Fruit fly (Drosophila melanogaster): ENCODE data around the gene CG42371.

CG42371 gene

dm6 chr2L:2221649-2222150 lies 4.7 kb upstream of the CG42371 start (continued):
- TF ChIP-seq CG12769 (tag; optimal IDR thresholded peaks at IDR 0.05) = peak; percentile 99
- no peak for TF ChIP-seq cad (GFP tag; optimal IDR thresholded peaks at IDR 0.05)
- peak; percentile 98 for TF ChIP-seq CHES-1-like (GFP tag; optimal IDR thresholded peaks at IDR 0.05)
- TF ChIP-seq wek (GFP tag; optimal IDR thresholded peaks at IDR 0.05) = peak; percentile 84
- peak; percentile 88 for TF ChIP-seq CG6683 (GFP tag; optimal IDR thresholded peaks at IDR 0.05)
- peak; percentile 95 for TF ChIP-seq fu2 (GFP tag; optimal IDR thresholded peaks at IDR 0.05)
- peak; percentile 97 for TF ChIP-seq Hr3 (GFP tag; optimal IDR thresholded peaks at IDR 0.05)
- peak; percentile 86 for TF ChIP-seq CG4282 (GFP tag; optimal IDR thresholded peaks at IDR 0.05)
- peak; percentile 97 for TF ChIP-seq CG14050 (GFP tag; IDR thresholded peaks at IDR 0.05)
- TF ChIP-seq gcm2 (GFP tag; optimal IDR thresholded peaks at IDR 0.05) = peak; percentile 85
- TF ChIP-seq eve (GFP tag; optimal IDR thresholded peaks at IDR 0.05) = peak in 1 of 2 experiments; percentile 4
- TF ChIP-seq BEAF-32 (GFP tag; optimal IDR thresholded peaks at IDR 0.05) = peak; percentile 17
- peak; percentile 98 for TF ChIP-seq CG43689 (GFP tag; IDR thresholded peaks at IDR 0.05)
- peak; percentile 99 for TF ChIP-seq Hmr (GFP tag; optimal IDR thresholded peaks at IDR 0.05)
- TF ChIP-seq Ets65A (GFP tag) = peak; percentile 99
- peak; percentile 98 for TF ChIP-seq CG10209 (GFP tag; optimal IDR thresholded peaks at IDR 0.05)
- peak; percentile 81 for TF ChIP-seq Elba2 (GFP tag; optimal IDR thresholded peaks at IDR 0.05)
- peak; percentile 92 for TF ChIP-seq Optix (GFP tag; IDR thresholded peaks at IDR 0.05)
- peak; percentile 64 for TF ChIP-seq CG17802 (tag; optimal IDR thresholded peaks at IDR 0.05)
- peak; percentile 98 for TF ChIP-seq HLH3B (GFP tag; IDR thresholded peaks at IDR 0.05)
- TF ChIP-seq nmo (GFP tag; optimal IDR thresholded peaks at IDR 0.05) = peak; percentile 95
- peak; percentile 96 for TF ChIP-seq nom (GFP tag; optimal IDR thresholded peaks at IDR 0.05)
- peak; percentile 91 for TF ChIP-seq psq (GFP tag; optimal IDR thresholded peaks at IDR 0.05)
- peak; percentile 91 for TF ChIP-seq run (tag; optimal IDR thresholded peaks at IDR 0.05)
- TF ChIP-seq bsh (GFP tag; optimal IDR thresholded peaks at IDR 0.05) = peak; percentile 95 to 96
- peak; percentile 81 for TF ChIP-seq CG6654 (GFP tag; optimal IDR thresholded peaks at IDR 0.05)
- peak; percentile 90 for TF ChIP-seq CkIIα-i1 (GFP tag; IDR thresholded peaks at IDR 0.05)
- peak; percentile 76 for TF ChIP-seq ash1 (GFP tag; optimal IDR thresholded peaks at IDR 0.05)
- TF ChIP-seq otp (GFP tag; IDR thresholded peaks at IDR 0.05) = peak; percentile 98
- TF ChIP-seq zfh2 (GFP tag; optimal IDR thresholded peaks at IDR 0.05) = peak; percentile 95
- peak; percentile 80 for TF ChIP-seq NC2α (GFP tag; optimal IDR thresholded peaks at IDR 0.05)
- peak; percentile 92 for TF ChIP-seq CG16863 (GFP tag; optimal IDR thresholded peaks at IDR 0.05)
- TF ChIP-seq CG8290 (GFP tag; optimal IDR thresholded peaks at IDR 0.05) = peak; percentile 90
- peak; percentile 43 to 98 for TF ChIP-seq CG8290 (tag; optimal IDR thresholded peaks at IDR 0.05)
- TF ChIP-seq ewg (GFP tag; optimal IDR thresholded peaks at IDR 0.05) = peak; percentile 91
- peak; percentile 77 for TF ChIP-seq Kr (GFP tag; optimal IDR thresholded peaks at IDR 0.05)
- TF ChIP-seq vnd (GFP tag; IDR thresholded peaks at IDR 0.05; ENCODE audit: partially characterized antibody) = no peak
- peak; percentile 98 for TF ChIP-seq zfh1 (GFP tag; IDR thresholded peaks at IDR 0.05)
- TF ChIP-seq CG10274 (GFP tag; optimal IDR thresholded peaks at IDR 0.05) = peak; percentile 83
- peak; percentile 75 for TF ChIP-seq CG15479 (GFP tag; optimal IDR thresholded peaks at IDR 0.05)
- TF ChIP-seq gem (tag; optimal IDR thresholded peaks at IDR 0.05) = peak; percentile 99
- TF ChIP-seq CG30431 (GFP tag; optimal IDR thresholded peaks at IDR 0.05) = peak; percentile 91
- TF ChIP-seq MESR4 (GFP tag; optimal IDR thresholded peaks at IDR 0.05) = peak; percentile 68
- TF ChIP-seq seq (GFP tag; IDR thresholded peaks at IDR 0.05) = peak; percentile 98
- TF ChIP-seq CG1832 (GFP tag; optimal IDR thresholded peaks at IDR 0.05) = no peak
- TF ChIP-seq kah (GFP tag; optimal IDR thresholded peaks at IDR 0.05) = peak; percentile 86
- TF ChIP-seq CG7987 (GFP tag; optimal IDR thresholded peaks at IDR 0.05) = peak; percentile 89
- TF ChIP-seq tio (GFP tag; optimal IDR thresholded peaks at IDR 0.05) = peak; percentile 97
- TF ChIP-seq Bteb2 (GFP tag; optimal IDR thresholded peaks at IDR 0.05) = peak; percentile 96
- peak; percentile 86 for TF ChIP-seq CG5180 (GFP tag; optimal IDR thresholded peaks at IDR 0.05)

Measured in whole organism, embryonic.